Worm (Caenorhabditis elegans) whole organism, L3 larva: ENCODE measurements around the gene F41H8.2.

Experiments used
- ceh-16 ChIP-seq: sonication (generic microtip); optimal IDR thresholded peaks from 2 replicates; lab custom pipeline; 2017; ENCODE audit warnings: missing biosample characterization, missing genetic modification characterization
- pha-4 ChIP-seq: fragments of 150-350 bp; optimal IDR thresholded peaks from 2 replicates; lab custom pipeline; 2014; ENCODE audit warnings: missing biosample characterization, missing genetic modification reagents, missing genetic modification characterization
- unc-62 ChIP-seq: fragments of 150-350 bp; sonication (generic microtip); optimal IDR thresholded peaks from 4 replicates; lab custom pipeline; 2014; ENCODE audit warnings: missing biosample characterization, missing genetic modification reagents, missing genetic modification characterization

DNA sequence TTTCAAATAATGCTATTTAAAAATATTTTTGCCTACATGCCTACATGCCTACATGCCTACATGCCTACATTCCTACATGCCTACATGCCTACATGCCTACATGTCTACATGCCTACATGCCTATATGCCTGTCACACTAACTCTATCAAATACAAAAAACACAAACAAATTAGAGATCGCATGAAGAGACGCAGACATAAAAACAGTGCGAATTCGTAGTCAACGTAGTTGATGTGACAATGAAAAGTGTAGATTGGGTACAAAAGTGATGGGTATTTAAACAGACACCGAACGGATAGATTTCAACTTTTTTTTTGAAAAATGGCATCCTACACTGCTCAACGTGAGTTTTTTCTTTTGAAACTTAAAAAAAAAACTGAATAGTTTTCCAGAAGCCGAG lies 48.9 kb upstream of the F41H8.2 start, which contains the start of gene R09E12.9:
- TF ChIP-seq pha-4: no peak
- TF ChIP-seq ceh-16 (tag; lab: Kevin White, UChicago): no peak
- TF ChIP-seq unc-62 (GFP tag; lab: Kevin White, UChicago): no peak
